Worm (Caenorhabditis elegans) whole organism, young adult: Measurements from ENCODE around the gene vps-26.

Experiments
- attf-6 ChIP-seq: fragments of 200-800 bp; sonication (Bioruptor generic); IDR thresholded peaks from 2 replicates; pipeline ENCODE4 v1.3.6; 2022; ENCODE audit warnings: missing genetic modification reagents, missing genetic modification characterization, missing compliant biosample characterization
- ets-4 ChIP-seq: fragments of 200-800 bp; sonication (Bioruptor generic); optimal IDR thresholded peaks from 2 replicates; lab custom pipeline; 2018; ENCODE audit warnings: mild to moderate bottlenecking, missing genetic modification characterization, missing compliant biosample characterization
- ztf-28 ChIP-seq: fragments of 200-800 bp; sonication (Bioruptor generic); IDR thresholded peaks from 2 replicates; pipeline ENCODE4 v1.3.6; 2022; ENCODE audit warnings: missing genetic modification reagents, missing genetic modification characterization, missing compliant biosample characterization

- TF ChIP-seq ets-4 (GFP tag; lab: Kevin White, UChicago) (no peak), attf-6 (GFP tag; lab: Robert Waterston, UW) (no peak), ztf-28 (GFP tag; lab: Robert Waterston, UW) (no peak)
These were observed 43.2 kb upstream of the vps-26 start, which contains the start of gene C10C5.7 for ce11 chrIV:9384826-9385225.
